Worm (Caenorhabditis elegans) whole organism, L1 larva: ENCODE results near the gene Y97E10AR.6.

Experiments used
- F16B12.6 ChIP-seq: fragments of 150-350 bp; optimal IDR thresholded peaks from 2 replicates; lab custom pipeline; 2014; ENCODE audit warnings: missing biosample characterization, missing genetic modification characterization
- Y116A8C.19 ChIP-seq: sonication (generic microtip); optimal IDR thresholded peaks from 2 replicates; lab custom pipeline; 2016; ENCODE audit warnings: missing compliant biosample characterization, missing genetic modification characterization, borderline replicate concordance
- aha-1 ChIP-seq: fragments of 150-350 bp; optimal IDR thresholded peaks from 2 replicates; lab custom pipeline; 2014; ENCODE audit warnings: missing biosample characterization, missing genetic modification characterization
- blmp-1 ChIP-seq: fragments of 150-350 bp; optimal IDR thresholded peaks from 2 replicates; lab custom pipeline; 2014; ENCODE audit warnings: missing biosample characterization, missing genetic modification characterization
- ceh-63 ChIP-seq: fragments of 200-800 bp; sonication (Bioruptor generic); optimal IDR thresholded peaks from 2 replicates; lab custom pipeline; 2018; ENCODE audit warnings: mild to moderate bottlenecking, missing genetic modification characterization, missing compliant biosample characterization
- ceh-8 ChIP-seq: fragments of 200-800 bp; sonication (Bioruptor generic); optimal IDR thresholded peaks from 2 replicates; lab custom pipeline; 2018; ENCODE audit warnings: mild to moderate bottlenecking, missing genetic modification characterization, moderate library complexity, missing compliant biosample characterization
- ceh-88 ChIP-seq: fragments of 200-800 bp; sonication (Bioruptor generic); IDR thresholded peaks from 2 replicates; pipeline ENCODE4 v1.3.6; 2022; ENCODE audit warnings: missing genetic modification characterization, missing compliant biosample characterization
- ces-1 ChIP-seq: fragments of 150-350 bp; optimal IDR thresholded peaks from 2 replicates; lab custom pipeline; 2014; ENCODE audit warnings: missing biosample characterization, missing genetic modification reagents, missing genetic modification characterization
- dpl-1 ChIP-seq, 3 experiments: fragments of 150-350 bp in 2 of 3; sonication (generic microtip) in 1 of 3; optimal IDR thresholded peaks; 2 replicates each; lab custom pipeline; 2014 to 2017; ENCODE audit warnings: missing biosample characterization in 3 of 3, missing genetic modification characterization in 3 of 3, missing genetic modification reagents in 3 of 3
- dsc-1 ChIP-seq: sonication (generic microtip); optimal IDR thresholded peaks from 2 replicates; lab custom pipeline; 2016; ENCODE audit warnings: mild to moderate bottlenecking, missing genetic modification characterization, missing compliant biosample characterization
- efl-3 ChIP-seq: fragments of 200-800 bp; sonication (Bioruptor generic); optimal IDR thresholded peaks from 2 replicates; lab custom pipeline; 2018; ENCODE audit warnings: mild to moderate bottlenecking, missing genetic modification characterization, missing compliant biosample characterization
- egl-13 ChIP-seq: sonication (generic microtip); optimal IDR thresholded peaks from 2 replicates; lab custom pipeline; 2016; ENCODE audit warnings: missing genotype, missing genetic modification reagents, missing genetic modification characterization, missing compliant biosample characterization
- elt-2 ChIP-seq: sonication (generic microtip); optimal IDR thresholded peaks from 2 replicates; lab custom pipeline; 2016; ENCODE audit warnings: missing genetic modification characterization, mild to moderate bottlenecking, inconsistent platforms, missing compliant biosample characterization, missing genetic modification reagents
- ets-5 ChIP-seq: fragments of 200-800 bp; sonication (Bioruptor generic); IDR thresholded peaks from 2 replicates; pipeline ENCODE4 v1.3.6; 2022; ENCODE audit warnings: missing genetic modification characterization, missing compliant biosample characterization
- fkh-10 ChIP-seq: sonication (generic microtip); optimal IDR thresholded peaks from 2 replicates; lab custom pipeline; 2017; ENCODE audit warnings: missing biosample characterization, missing genetic modification reagents, missing genetic modification characterization
- fkh-8 ChIP-seq: sonication (generic microtip); optimal IDR thresholded peaks from 2 replicates; lab custom pipeline; 2016; ENCODE audit warnings: mild to moderate bottlenecking, missing genetic modification characterization, missing compliant biosample characterization
- fos-1 ChIP-seq: fragments of 150-350 bp; optimal IDR thresholded peaks from 2 replicates; lab custom pipeline; 2014; ENCODE audit warnings: missing biosample characterization, missing genetic modification characterization
- grh-1 ChIP-seq: fragments of 200-800 bp; sonication (Bioruptor generic); IDR thresholded peaks from 2 replicates; pipeline ENCODE4 v1.3.6; 2022; ENCODE audit warnings: missing genetic modification reagents, missing genetic modification characterization, missing compliant biosample characterization
- hlh-4 ChIP-seq: sonication (generic microtip); optimal IDR thresholded peaks from 2 replicates; lab custom pipeline; 2016; ENCODE audit warnings: mild to moderate bottlenecking, missing genetic modification characterization, missing compliant biosample characterization
- hpl-2 ChIP-seq: fragments of 150-350 bp; optimal IDR thresholded peaks from 2 replicates; lab custom pipeline; 2014; ENCODE audit warnings: missing biosample characterization, missing genetic modification reagents, missing genetic modification characterization
- irx-1 ChIP-seq: sonication (generic microtip); optimal IDR thresholded peaks from 2 replicates; lab custom pipeline; 2016; ENCODE audit warnings: missing genetic modification characterization, missing compliant biosample characterization
- isw-1 ChIP-seq: fragments of 200-800 bp; sonication (Bioruptor generic); IDR thresholded peaks from 2 replicates; pipeline ENCODE4 v1.3.6; 2022; ENCODE audit warnings: missing genetic modification characterization, missing compliant biosample characterization
- jun-1 ChIP-seq: fragments of 150-350 bp; optimal IDR thresholded peaks from 2 replicates; lab custom pipeline; 2014; ENCODE audit warnings: missing biosample characterization, missing genetic modification reagents, missing genetic modification characterization
- lin-14 ChIP-seq: fragments of 200-800 bp; sonication (Bioruptor generic); optimal IDR thresholded peaks from 2 replicates; lab custom pipeline; 2018; ENCODE audit warnings: mild to moderate bottlenecking, missing genetic modification characterization, moderate library complexity, missing compliant biosample characterization
- lin-35 ChIP-seq, 2 experiments: fragments of 150-350 bp; optimal IDR thresholded peaks; 2 replicates each; lab custom pipeline; 2014; ENCODE audit warnings: missing biosample characterization in 2 of 2, missing genetic modification characterization in 2 of 2, missing genetic modification reagents in 2 of 2
- lin-39 ChIP-seq: fragments of 150-350 bp; optimal IDR thresholded peaks from 2 replicates; lab custom pipeline; 2014; ENCODE audit warnings: missing biosample characterization, missing genetic modification reagents, missing genetic modification characterization
- mef-2 ChIP-seq: fragments of 150-350 bp; optimal IDR thresholded peaks from 2 replicates; lab custom pipeline; 2014; ENCODE audit warnings: missing biosample characterization, missing genetic modification characterization
- nhr-12 ChIP-seq: sonication (generic microtip); optimal IDR thresholded peaks from 2 replicates; lab custom pipeline; 2017; ENCODE audit warnings: missing biosample characterization, missing genetic modification characterization
- nhr-19 ChIP-seq: fragments of 200-800 bp; sonication (Bioruptor generic); conservative IDR thresholded peaks from 2 replicates; pipeline ENCODE4 v1.3.6; 2022; ENCODE audit warnings: missing genetic modification characterization, missing compliant biosample characterization
- nhr-237 ChIP-seq: fragments of 150-350 bp; optimal IDR thresholded peaks from 2 replicates; lab custom pipeline; 2014; ENCODE audit warnings: missing biosample characterization, missing genetic modification characterization
- nhr-28 ChIP-seq: fragments of 150-350 bp; optimal IDR thresholded peaks from 2 replicates; lab custom pipeline; 2014; ENCODE audit warnings: missing biosample characterization, missing genetic modification characterization
- nhr-47 ChIP-seq: sonication (generic microtip); optimal IDR thresholded peaks from 2 replicates; lab custom pipeline; 2016; ENCODE audit warnings: mild to moderate bottlenecking, missing genetic modification characterization, moderate library complexity, missing compliant biosample characterization
- nhr-71 ChIP-seq: sonication (generic microtip); optimal IDR thresholded peaks from 2 replicates; lab custom pipeline; 2016; ENCODE audit warnings: mild to moderate bottlenecking, missing genetic modification characterization, moderate library complexity, missing compliant biosample characterization
- nhr-76 ChIP-seq: sonication (generic microtip); optimal IDR thresholded peaks from 2 replicates; lab custom pipeline; 2017; ENCODE audit warnings: missing biosample characterization, missing genetic modification characterization
- nhr-77 ChIP-seq: fragments of 150-350 bp; optimal IDR thresholded peaks from 2 replicates; lab custom pipeline; 2014; ENCODE audit warnings: missing biosample characterization, missing genetic modification characterization
- nhr-84 ChIP-seq: sonication (generic microtip); optimal IDR thresholded peaks from 2 replicates; lab custom pipeline; 2017; ENCODE audit warnings: missing biosample characterization, missing genetic modification characterization
- nhr-85 ChIP-seq: sonication (generic microtip); peaks from one replicate; lab custom pipeline; 2016; ENCODE audit warnings: missing genetic modification characterization, inconsistent platforms, missing compliant biosample characterization
- pax-3 ChIP-seq: fragments of 200-800 bp; sonication (Bioruptor generic); optimal IDR thresholded peaks from 2 replicates; lab custom pipeline; 2018; ENCODE audit warnings: mild to moderate bottlenecking, missing genetic modification characterization, moderate library complexity, missing compliant biosample characterization
- pqm-1 ChIP-seq: sonication (generic microtip); optimal IDR thresholded peaks from 3 replicates; lab custom pipeline; 2017; ENCODE audit warnings: missing biosample characterization, missing genetic modification characterization
- rnt-1 ChIP-seq: sonication (generic microtip); optimal IDR thresholded peaks from 2 replicates; lab custom pipeline; 2016; ENCODE audit warnings: mild to moderate bottlenecking, missing genetic modification characterization, moderate library complexity, missing compliant biosample characterization
- skn-1 ChIP-seq: fragments of 150-350 bp; optimal IDR thresholded peaks from 2 replicates; lab custom pipeline; 2014; ENCODE audit warnings: missing biosample characterization, missing genetic modification characterization
- snu-23 ChIP-seq: sonication (generic microtip); optimal IDR thresholded peaks from 2 replicates; lab custom pipeline; 2016; ENCODE audit warnings: missing genetic modification characterization, missing compliant biosample characterization
- sptf-1 ChIP-seq: fragments of 150-350 bp; optimal IDR thresholded peaks from 2 replicates; lab custom pipeline; 2014; ENCODE audit warnings: missing biosample characterization, missing genetic modification characterization
- sup-37 ChIP-seq: fragments of 200-800 bp; sonication (Bioruptor generic); optimal IDR thresholded peaks from 2 replicates; lab custom pipeline; 2018; ENCODE audit warnings: mild to moderate bottlenecking, missing genetic modification characterization, missing compliant biosample characterization
- swsn-7 ChIP-seq: sonication (generic microtip); optimal IDR thresholded peaks from 2 replicates; lab custom pipeline; 2016; ENCODE audit warnings: missing genetic modification characterization, missing compliant biosample characterization
- tlp-1 ChIP-seq: fragments of 150-350 bp; optimal IDR thresholded peaks from 2 replicates; lab custom pipeline; 2014; ENCODE audit warnings: missing biosample characterization, missing genetic modification characterization
- unc-30 ChIP-seq: sonication (generic microtip); optimal IDR thresholded peaks from 2 replicates; lab custom pipeline; 2017; ENCODE audit warnings: missing biosample characterization, missing genetic modification characterization
- unc-86 ChIP-seq: sonication (generic microtip); optimal IDR thresholded peaks from 2 replicates; lab custom pipeline; 2016; ENCODE audit warnings: missing genetic modification characterization, missing compliant biosample characterization
- unc-98 ChIP-seq: fragments of 200-800 bp; sonication (Bioruptor generic); IDR thresholded peaks from 2 replicates; pipeline ENCODE4 v1.3.6; 2022; ENCODE audit warnings: missing genetic modification characterization, missing compliant biosample characterization
- vab-15 ChIP-seq: sonication (generic microtip); optimal IDR thresholded peaks from 2 replicates; lab custom pipeline; 2017; ENCODE audit warnings: missing genotype, mild to moderate bottlenecking, missing genetic modification characterization, missing compliant biosample characterization
- xbp-1 ChIP-seq: sonication (generic microtip); optimal IDR thresholded peaks from 2 replicates; lab custom pipeline; 2016; ENCODE audit warnings: missing genetic modification characterization, missing compliant biosample characterization
- zag-1 ChIP-seq: fragments of 150-350 bp; optimal IDR thresholded peaks from 2 replicates; lab custom pipeline; 2014; ENCODE audit warnings: missing biosample characterization, missing genetic modification characterization
- ztf-11 ChIP-seq, 2 experiments: sonication (generic microtip); optimal IDR thresholded peaks; 2 replicates each; lab custom pipeline; 2016 to 2017; ENCODE audit warnings: missing genetic modification characterization in 2 of 2, missing biosample characterization in 1 of 2, missing compliant biosample characterization in 1 of 2
- ztf-4 ChIP-seq: fragments of 150-350 bp; optimal IDR thresholded peaks from 2 replicates; lab custom pipeline; 2014; ENCODE audit warnings: missing biosample characterization, missing genetic modification characterization

The Y97E10AR.6 gene

DNA sequence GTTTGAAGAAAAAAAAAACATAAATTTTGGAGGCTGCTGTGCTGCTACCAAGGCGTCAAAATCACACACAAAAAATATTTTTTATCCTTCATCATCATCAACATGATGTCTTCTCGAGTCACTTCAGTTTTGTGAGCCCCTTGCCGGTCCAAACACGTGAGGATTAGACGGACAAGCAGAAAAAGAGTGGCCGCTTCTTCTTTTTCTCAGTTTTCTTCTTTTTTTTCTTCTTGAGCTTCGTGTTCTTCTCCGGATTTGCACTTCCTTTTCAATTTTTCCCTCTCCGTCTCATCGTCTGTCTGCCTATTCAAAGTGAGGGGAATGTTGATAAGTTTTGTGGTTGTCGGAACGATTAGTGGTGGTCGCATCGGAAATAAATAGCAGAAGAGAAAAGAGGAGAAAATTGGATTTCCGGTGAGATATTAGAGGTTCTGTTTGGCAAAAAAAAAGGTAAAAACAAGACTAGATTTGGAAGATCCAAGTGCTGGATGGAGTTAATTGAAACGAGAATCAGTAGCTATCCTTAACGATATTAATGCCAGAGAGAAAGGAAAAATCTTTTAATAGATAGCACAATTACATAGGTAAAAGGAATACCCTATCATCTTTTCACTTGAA lies 33.3 kb downstream of the Y97E10AR.6 start:
- TF ChIP-seq nhr-19 (no peak), snu-23 (GFP tag; lab: Kevin White, UChicago) (no peak), zag-1 (tag; lab: Kevin White, UChicago) (no peak), xbp-1 (tag; lab: Kevin White, UChicago) (no peak), egl-13 (tag; lab: Kevin White, UChicago) (no peak), pqm-1 (no peak), nhr-84 (no peak), irx-1 (tag; lab: Kevin White, UChicago) (no peak), unc-30 (tag; lab: Kevin White, UChicago) (no peak), dsc-1 (tag; lab: Kevin White, UChicago) (peak; percentile 26), lin-39 (tag; lab: Kevin White, UChicago) (no peak), blmp-1 (tag; lab: Kevin White, UChicago) (peak; percentile 46), ceh-8 (no peak), efl-3 (no peak), fos-1 (tag; lab: Kevin White, UChicago) (no peak), sptf-1 (tag; lab: Kevin White, UChicago) (no peak), unc-86 (tag; lab: Kevin White, UChicago) (no peak), vab-15 (tag; lab: Kevin White, UChicago) (no peak), nhr-85 (tag; lab: Kevin White, UChicago) (no peak), nhr-28 (no peak), ztf-11 (tag; optimal IDR thresholded peaks at IDR 0.05; lab: Kevin White, UChicago) (no peak), nhr-77 (no peak), ceh-63 (no peak), lin-14 (GFP tag; lab: Kevin White, UChicago) (peak; percentile 89), F16B12.6 (tag; lab: Kevin White, UChicago) (no peak), elt-2 (tag; lab: Kevin White, UChicago) (no peak), lin-35 (GFP tag; optimal IDR thresholded peaks at IDR 0.05; lab: Kevin White, UChicago) (no peak), ces-1 (GFP tag; lab: Kevin White, UChicago) (no peak), nhr-12 (tag; lab: Kevin White, UChicago) (no peak), skn-1 (peak; percentile 18), isw-1 (GFP tag; lab: Robert Waterston, UW) (no peak), grh-1 (GFP tag; lab: Robert Waterston, UW) (no peak), unc-98 (GFP tag; lab: Robert Waterston, UW) (no peak), fkh-10 (peak; percentile 65), sup-37 (GFP tag; lab: Kevin White, UChicago) (no peak), ceh-88 (GFP tag; lab: Robert Waterston, UW) (no peak), dpl-1 (GFP tag; optimal IDR thresholded peaks at IDR 0.05; lab: Kevin White, UChicago) (peak in 1 of 3 experiments; percentile 1), ets-5 (no peak), hpl-2 (GFP tag; lab: Kevin White, UChicago) (no peak), Y116A8C.19 (tag; lab: Kevin White, UChicago) (no peak), mef-2 (tag; lab: Kevin White, UChicago) (no peak), nhr-71 (tag; lab: Kevin White, UChicago) (peak; percentile 24), pax-3 (tag; lab: Kevin White, UChicago) (no peak), aha-1 (tag; lab: Kevin White, UChicago) (no peak), nhr-47 (tag; lab: Kevin White, UChicago) (peak; percentile 4), nhr-237 (no peak), fkh-8 (tag; lab: Kevin White, UChicago) (peak; percentile 10), ztf-4 (tag; lab: Kevin White, UChicago) (no peak), hlh-4 (tag; lab: Kevin White, UChicago) (no peak), swsn-7 (tag; lab: Kevin White, UChicago) (no peak), jun-1 (tag; lab: Kevin White, UChicago) (no peak), nhr-76 (tag; lab: Kevin White, UChicago) (no peak), tlp-1 (no peak), rnt-1 (tag; lab: Kevin White, UChicago) (peak; percentile 8)
